Worm (Caenorhabditis elegans): ENCODE data around the gene T07D3.9.

DNA sequence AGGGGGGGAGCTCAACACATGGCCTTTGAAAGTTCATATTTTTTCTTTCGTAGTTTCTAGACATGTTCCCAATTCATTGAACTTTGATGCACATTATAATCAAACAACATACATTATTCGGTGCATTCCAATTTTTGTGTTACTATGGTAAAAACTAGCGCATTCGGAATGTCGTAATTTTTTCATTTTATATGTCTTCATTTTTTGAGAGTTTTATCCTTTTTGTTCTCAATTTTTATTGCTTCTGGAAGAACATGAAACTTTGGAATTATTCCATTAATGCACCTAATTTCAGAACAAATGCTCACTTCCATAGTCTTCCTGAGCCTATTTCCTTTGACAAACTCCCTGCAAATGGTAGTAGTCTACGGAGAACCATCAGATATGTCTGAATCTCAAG lies 919 bp upstream of the T07D3.9 start, which contains the start of gene T07D3.2:
- no peak for TF ChIP-seq ceh-32 (tag; optimal IDR thresholded peaks at IDR 0.05; ENCODE audit: poor library complexity)
- TF ChIP-seq unc-39 (tag; optimal IDR thresholded peaks at IDR 0.05) = no peak
- TF ChIP-seq ceh-82 (tag; optimal IDR thresholded peaks at IDR 0.05) = no peak
- no peak for TF ChIP-seq zag-1 (tag; optimal IDR thresholded peaks at IDR 0.05)
- TF ChIP-seq dve-1 (tag; optimal IDR thresholded peaks at IDR 0.05; ENCODE audit: insufficient read depth) = no peak
- TF ChIP-seq spr-3 (GFP tag; optimal IDR thresholded peaks at IDR 0.05) = no peak
- no peak for TF ChIP-seq jun-1 (tag; optimal IDR thresholded peaks at IDR 0.05)
- no peak for TF ChIP-seq saeg-2 (GFP tag; IDR thresholded peaks at IDR 0.05)

Measured in whole organism, L4 larva.